Fruit fly (Drosophila melanogaster) whole organism, embryonic: Measurements from ENCODE around the gene Best3.

Experiments
- BEAF-32 ChIP-seq: fragments of 200-800 bp; sonication (Bioruptor generic); optimal IDR thresholded peaks from 3 replicates; lab custom pipeline; 2017; ENCODE audit warnings: missing biosample characterization, missing genetic modification characterization, mild to moderate bottlenecking, moderate library complexity, missing genetic modification reagents
- CG10267 ChIP-seq: fragments of 200-800 bp; sonication (Bioruptor generic); optimal IDR thresholded peaks from 2 replicates; lab custom pipeline; 2018; ENCODE audit warnings: missing biosample characterization, mild to moderate bottlenecking, missing genetic modification characterization, moderate library complexity
- CG10431 ChIP-seq: fragments of 200-800 bp; sonication (Bioruptor generic); optimal IDR thresholded peaks from 3 replicates; lab custom pipeline; 2018; ENCODE audit warnings: missing biosample characterization, mild to moderate bottlenecking, missing genetic modification characterization
- CG11398 ChIP-seq: fragments of 200-800 bp; sonication (Bioruptor generic); optimal IDR thresholded peaks from 2 replicates; lab custom pipeline; 2016; ENCODE audit warnings: missing biosample characterization, missing genetic modification characterization
- CG12744 ChIP-seq: fragments of 200-800 bp; sonication (Bioruptor generic); optimal IDR thresholded peaks from 2 replicates; lab custom pipeline; 2016; ENCODE audit warnings: missing biosample characterization, missing genetic modification characterization
- CG13894 ChIP-seq: fragments of 200-800 bp; sonication (Bioruptor generic); optimal IDR thresholded peaks from 3 replicates; lab custom pipeline; 2018; ENCODE audit warnings: missing biosample characterization, mild to moderate bottlenecking, missing genetic modification characterization, moderate library complexity
- CG15479 ChIP-seq: fragments of 200-800 bp; sonication (Bioruptor generic); optimal IDR thresholded peaks from 3 replicates; lab custom pipeline; 2019; ENCODE audit warnings: missing biosample characterization, mild to moderate bottlenecking, missing genetic modification characterization, moderate library complexity
- CG17829 ChIP-seq: fragments of 200-800 bp; optimal IDR thresholded peaks from 2 replicates; lab custom pipeline; 2019; ENCODE audit warnings: missing biosample characterization, mild to moderate bottlenecking, missing genetic modification characterization, moderate library complexity
- CG2199 ChIP-seq: fragments of 200-800 bp; sonication (Bioruptor generic); IDR thresholded peaks from 3 replicates; pipeline ENCODE4 v1.3.6; 2022; ENCODE audit warnings: missing biosample characterization, missing genetic modification characterization
- CG2712 ChIP-seq: fragments of 200-800 bp; optimal IDR thresholded peaks from 3 replicates; lab custom pipeline; 2019; ENCODE audit warnings: missing biosample characterization, mild to moderate bottlenecking, missing genetic modification characterization, moderate library complexity
- CG33557 ChIP-seq: fragments of 200-800 bp; sonication (Bioruptor generic); optimal IDR thresholded peaks from 2 replicates; lab custom pipeline; 2019; ENCODE audit warnings: missing biosample characterization, mild to moderate bottlenecking, missing genetic modification characterization, moderate library complexity
- CG4617 ChIP-seq: fragments of 200-800 bp; sonication (Bioruptor generic); optimal IDR thresholded peaks from 3 replicates; lab custom pipeline; 2016; ENCODE audit warnings: missing biosample characterization, missing genetic modification characterization, borderline replicate concordance
- CG4820 ChIP-seq: fragments of 200-800 bp; sonication (Bioruptor generic); optimal IDR thresholded peaks from 3 replicates; lab custom pipeline; 2016; ENCODE audit warnings: missing biosample characterization, missing genetic modification characterization
- CG6765 ChIP-seq: fragments of 200-800 bp; sonication (Bioruptor generic); optimal IDR thresholded peaks from 3 replicates; lab custom pipeline; 2017; ENCODE audit warnings: missing biosample characterization, mild to moderate bottlenecking, missing genetic modification characterization
- CG7271 ChIP-seq: fragments of 200-800 bp; sonication (Bioruptor generic); optimal IDR thresholded peaks from 2 replicates; lab custom pipeline; 2018; ENCODE audit warnings: missing biosample characterization, mild to moderate bottlenecking, missing genetic modification characterization, moderate library complexity
- CG7987 ChIP-seq: fragments of 200-800 bp; sonication (Bioruptor generic); optimal IDR thresholded peaks from 2 replicates; lab custom pipeline; 2018; ENCODE audit warnings: missing biosample characterization, mild to moderate bottlenecking, missing genetic modification characterization, moderate library complexity
- CG8924 ChIP-seq: fragments of 200-800 bp; optimal IDR thresholded peaks from 3 replicates; lab custom pipeline; 2019; ENCODE audit warnings: missing biosample characterization, mild to moderate bottlenecking, missing genetic modification characterization, moderate library complexity
- CTCF ChIP-seq: fragments of 200-800 bp; sonication (Bioruptor generic); optimal IDR thresholded peaks from 2 replicates; lab custom pipeline; 2017; ENCODE audit warnings: missing biosample characterization, mild to moderate bottlenecking, missing genetic modification characterization, moderate library complexity
- D ChIP-seq, 2 experiments: fragments of 200-800 bp in 1 of 2; fragments of >200 bp in 1 of 2; sonication (Bioruptor generic) in 1 of 2; optimal IDR thresholded peaks; 2 replicates in 1 of 2; 3 replicates in 1 of 2; lab custom pipeline; 2017; ENCODE audit warnings: mild to moderate bottlenecking in 1 of 2, missing biosample characterization in 1 of 2, missing genetic modification characterization in 1 of 2, missing genetic modification reagents in 1 of 2
- Deaf1 ChIP-seq: fragments of 200-800 bp; optimal IDR thresholded peaks from 3 replicates; lab custom pipeline; 2019; ENCODE audit warnings: missing biosample characterization, mild to moderate bottlenecking, missing genetic modification characterization, moderate library complexity
- Eip74EF ChIP-seq, 2 experiments: fragments of 200-800 bp in 1 of 2; fragments of >200 bp in 1 of 2; sonication (Bioruptor generic) in 1 of 2; optimal IDR thresholded peaks; 2 replicates each; lab custom pipeline; 2017 to 2019; ENCODE audit warnings: missing biosample characterization in 2 of 2, missing genetic modification characterization in 2 of 2, mild to moderate bottlenecking in 1 of 2, moderate library complexity in 1 of 2
- Gsc ChIP-seq: fragments of 200-800 bp; sonication (Bioruptor generic); IDR thresholded peaks from 2 replicates; pipeline ENCODE4 v1.3.6; 2022; ENCODE audit warnings: missing biosample characterization, missing genetic modification characterization
- Gug ChIP-seq: fragments of 200-800 bp; sonication (Bioruptor generic); IDR thresholded peaks from 4 replicates; pipeline ENCODE4 v1.3.6; 2022; ENCODE audit warnings: missing biosample characterization, missing genetic modification characterization
- HLH4C ChIP-seq: fragments of 200-800 bp; sonication (Bioruptor generic); IDR thresholded peaks from 3 replicates; pipeline ENCODE4 v1.3.6; 2022; ENCODE audit warnings: missing biosample characterization, missing genetic modification characterization; ENCODE audit not compliant: partially characterized antibody
- HLH54F ChIP-seq: fragments of 200-800 bp; sonication (Bioruptor generic); optimal IDR thresholded peaks from 3 replicates; lab custom pipeline; 2016; ENCODE audit warnings: missing biosample characterization, missing genetic modification characterization
- Hr51 ChIP-seq, 2 experiments: fragments of 200-800 bp; sonication (Bioruptor generic); optimal IDR thresholded peaks; 2 replicates in 1 of 2; 3 replicates in 1 of 2; lab custom pipeline; 2016 to 2018; ENCODE audit warnings: missing biosample characterization in 2 of 2, missing genetic modification characterization in 2 of 2, mild to moderate bottlenecking in 1 of 2, moderate library complexity in 1 of 2
- Nf-YA ChIP-seq: fragments of 200-800 bp; sonication (Bioruptor generic); IDR thresholded peaks from 2 replicates; pipeline ENCODE4 v1.3.6; 2022; ENCODE audit warnings: missing biosample characterization, missing genetic modification characterization
- Opbp ChIP-seq: fragments of 200-800 bp; sonication (Bioruptor generic); IDR thresholded peaks from 3 replicates; pipeline ENCODE4 v1.3.6; 2022; ENCODE audit warnings: missing biosample characterization, missing genetic modification characterization; ENCODE audit not compliant: partially characterized antibody
- Ssrp ChIP-seq: fragments of 200-800 bp; sonication (Bioruptor generic); optimal IDR thresholded peaks from 2 replicates; lab custom pipeline; 2018; ENCODE audit warnings: missing biosample characterization, mild to moderate bottlenecking, missing genetic modification characterization, moderate library complexity
- Vsx1 ChIP-seq: fragments of 200-800 bp; sonication (Bioruptor generic); optimal IDR thresholded peaks from 2 replicates; lab custom pipeline; 2017; ENCODE audit warnings: missing biosample characterization, mild to moderate bottlenecking, missing genetic modification characterization, missing genetic modification reagents
- Xbp1 ChIP-seq: fragments of 200-800 bp; sonication (Bioruptor generic); optimal IDR thresholded peaks from 3 replicates; lab custom pipeline; 2016; ENCODE audit warnings: missing biosample characterization, mild to moderate bottlenecking, missing genetic modification characterization
- bbx ChIP-seq: fragments of 200-800 bp; sonication (Bioruptor generic); IDR thresholded peaks from 2 replicates; pipeline ENCODE4 v1.3.6; 2022; ENCODE audit warnings: missing biosample characterization, missing genetic modification characterization; ENCODE audit not compliant: partially characterized antibody
- cas ChIP-seq: fragments of 200-800 bp; sonication (Bioruptor generic); IDR thresholded peaks from 2 replicates; pipeline ENCODE4 v1.3.6; 2022; ENCODE audit warnings: missing biosample characterization, missing genetic modification characterization
- chif ChIP-seq, 2 experiments: fragments of 200-800 bp; sonication (Bioruptor generic); optimal IDR thresholded peaks; 3 replicates each; lab custom pipeline; 2016; ENCODE audit warnings: missing biosample characterization in 2 of 2, missing genetic modification characterization in 2 of 2
- chinmo ChIP-seq: fragments of 200-800 bp; sonication (Bioruptor generic); IDR thresholded peaks from 4 replicates; pipeline ENCODE4 v1.3.6; 2022; ENCODE audit warnings: missing biosample characterization, missing genetic modification characterization; ENCODE audit not compliant: partially characterized antibody
- crc ChIP-seq: fragments of 200-800 bp; sonication (Bioruptor generic); optimal IDR thresholded peaks from 2 replicates; lab custom pipeline; 2016; ENCODE audit warnings: missing biosample characterization, missing genetic modification characterization
- crol ChIP-seq: fragments of 200-800 bp; sonication (Bioruptor generic); IDR thresholded peaks from 2 replicates; pipeline ENCODE4 v1.3.6; 2022; ENCODE audit warnings: missing biosample characterization, missing genetic modification characterization
- en ChIP-seq: fragments of 200-800 bp; sonication (Bioruptor generic); optimal IDR thresholded peaks from 2 replicates; lab custom pipeline; 2016; ENCODE audit warnings: missing biosample characterization, missing genetic modification characterization
- ewg ChIP-seq: fragments of 200-800 bp; sonication (Bioruptor generic); optimal IDR thresholded peaks from 3 replicates; lab custom pipeline; 2017; ENCODE audit warnings: mild to moderate bottlenecking, missing biosample characterization, missing genetic modification reagents, missing genetic modification characterization
- gsb-n ChIP-seq: fragments of 200-800 bp; sonication (Bioruptor generic); optimal IDR thresholded peaks from 3 replicates; lab custom pipeline; 2018; ENCODE audit warnings: missing biosample characterization, mild to moderate bottlenecking, missing genetic modification characterization
- jing ChIP-seq: fragments of 200-800 bp; sonication (Bioruptor generic); optimal IDR thresholded peaks from 2 replicates; lab custom pipeline; 2018; ENCODE audit warnings: missing biosample characterization, mild to moderate bottlenecking, missing genetic modification characterization
- lilli ChIP-seq: fragments of 200-800 bp; sonication (Bioruptor generic); optimal IDR thresholded peaks from 3 replicates; lab custom pipeline; 2016; ENCODE audit warnings: missing biosample characterization, missing genetic modification characterization
- lov ChIP-seq, 2 experiments: fragments of 200-800 bp in 1 of 2; fragments of >200 bp in 1 of 2; sonication (Bioruptor generic) in 1 of 2; IDR thresholded peaks in 1 of 2; optimal IDR thresholded peaks in 1 of 2; 2 replicates in 1 of 2; 3 replicates in 1 of 2; pipeline versions ENCODE4 v1.3.6 to Lab custom; 2017 to 2022; ENCODE audit warnings: missing biosample characterization in 1 of 2, missing genetic modification characterization in 1 of 2
- oc ChIP-seq: fragments of 200-800 bp; sonication (Bioruptor generic); optimal IDR thresholded peaks from 2 replicates; lab custom pipeline; 2018; ENCODE audit warnings: missing biosample characterization, mild to moderate bottlenecking, missing genetic modification characterization, moderate library complexity
- pros ChIP-seq: fragments of 200-800 bp; sonication (Bioruptor generic); optimal IDR thresholded peaks from 3 replicates; lab custom pipeline; 2019; ENCODE audit warnings: missing biosample characterization, mild to moderate bottlenecking, missing genetic modification characterization, moderate library complexity
- ranshi ChIP-seq: fragments of 200-800 bp; sonication (Bioruptor generic); IDR thresholded peaks from 2 replicates; pipeline ENCODE4 v1.3.6; 2022; ENCODE audit warnings: missing biosample characterization, missing genetic modification characterization
- schlank ChIP-seq: fragments of 200-800 bp; sonication (Bioruptor generic); optimal IDR thresholded peaks from 2 replicates; lab custom pipeline; 2018; ENCODE audit warnings: missing biosample characterization, mild to moderate bottlenecking, missing genetic modification characterization
- sug ChIP-seq: fragments of 200-800 bp; optimal IDR thresholded peaks from 2 replicates; lab custom pipeline; 2019; ENCODE audit warnings: missing biosample characterization, mild to moderate bottlenecking, missing genetic modification characterization, moderate library complexity

Gene Best3

dm6 chr3L:15336277-15336821 lies 33.8 kb upstream of the Best3 start, which contains the start of gene Toll-6 (continued):
- TF ChIP-seq CG8924 (peak; percentile 24), crc (GFP tag; lab: Kevin White, UChicago) (no peak), CG7987 (no peak), CG17829 (tag; lab: Kevin White, UChicago) (peak; percentile 42), crol (peak; percentile 70; the same call in 1 of the 2 replicates), CG10267 (tag; lab: Kevin White, UChicago) (peak; percentile 19), HLH4C (GFP tag; lab: Robert Waterston, UW) (no peak), CG4820 (GFP tag; lab: Kevin White, UChicago) (no peak), lov (optimal IDR thresholded peaks at IDR 0.05; lab: Kevin White, UChicago) (no peak), lov (GFP tag; IDR thresholded peaks at IDR 0.05; lab: Robert Waterston, UW) (peak; percentile 67; the same call in 1 of the 3 replicates), chif (GFP tag; optimal IDR thresholded peaks at IDR 0.05; lab: Kevin White, UChicago) (peak in 1 of 2 experiments; percentile 18), Gug (GFP tag; lab: Robert Waterston, UW) (no peak), schlank (tag; lab: Kevin White, UChicago) (no peak), ranshi (GFP tag; lab: Robert Waterston, UW) (no peak), CG2712 (tag; lab: Kevin White, UChicago) (peak; percentile 17), Opbp (GFP tag; lab: Robert Waterston, UW) (peak; percentile 45; the same call in 2 of the 3 replicates), CTCF (GFP tag; lab: Kevin White, UChicago) (no peak), Hr51 (GFP tag; optimal IDR thresholded peaks at IDR 0.05; lab: Kevin White, UChicago) (peak in 1 of 2 experiments; percentile 5), CG12744 (GFP tag; lab: Kevin White, UChicago) (no peak), cas (GFP tag; lab: Robert Waterston, UW) (no peak), CG6765 (GFP tag; lab: Kevin White, UChicago) (no peak), CG7271 (tag; lab: Kevin White, UChicago) (peak; percentile 49), Ssrp (tag; lab: Kevin White, UChicago) (no peak), CG4617 (GFP tag; lab: Kevin White, UChicago) (no peak), Vsx1 (GFP tag; lab: Kevin White, UChicago) (no peak), Nf-YA (no peak), sug (tag; lab: Kevin White, UChicago) (no peak), en (GFP tag; lab: Kevin White, UChicago) (no peak), jing (GFP tag; lab: Kevin White, UChicago) (peak; percentile 43), bbx (0 out of 2 replicates have a peak, but pooled peaks have one; percentile 32), CG13894 (tag; lab: Kevin White, UChicago) (peak; percentile 9), Deaf1 (tag; lab: Kevin White, UChicago) (peak; percentile 99), D (optimal IDR thresholded peaks at IDR 0.05; lab: Kevin White, UChicago) (no peak), D (GFP tag; optimal IDR thresholded peaks at IDR 0.05; lab: Kevin White, UChicago) (peak; percentile 18), CG33557 (GFP tag; lab: Kevin White, UChicago) (peak; percentile 3), ewg (GFP tag; lab: Kevin White, UChicago) (peak; percentile 41), BEAF-32 (no peak), pros (GFP tag; lab: Kevin White, UChicago) (peak; percentile 94), Gsc (GFP tag; lab: Robert Waterston, UW) (no peak), HLH54F (GFP tag; lab: Kevin White, UChicago) (no peak), lilli (GFP tag; lab: Kevin White, UChicago) (peak; percentile 11), CG10431 (GFP tag; lab: Kevin White, UChicago) (no peak), CG15479 (GFP tag; lab: Kevin White, UChicago) (peak; percentile 75), gsb-n (tag; lab: Kevin White, UChicago) (peak; percentile 81), CG11398 (peak; percentile 15), oc (tag; lab: Kevin White, UChicago) (peak; percentile 10), CG2199 (GFP tag; lab: Robert Waterston, UW) (no peak; the same call in 2 of the 3 replicates), Eip74EF (GFP tag; optimal IDR thresholded peaks at IDR 0.05; lab: Kevin White, UChicago) (no peak), Xbp1 (GFP tag; lab: Kevin White, UChicago) (no peak), chinmo (GFP tag; lab: Robert Waterston, UW) (0 out of 4 replicates have a peak, but pooled peaks have one; percentile 34)
